Fruit fly (Drosophila melanogaster) whole organism, wandering third instar larva: ENCODE measurements around the gene Invadolysin.

Experiments
- Jra ChIP-seq: sonication (Bioruptor generic); optimal IDR thresholded peaks from 2 replicates; lab custom pipeline; 2016; ENCODE audit warnings: missing biosample characterization, missing genetic modification characterization
- OdsH ChIP-seq: fragments of 200-800 bp; sonication (Bioruptor generic); optimal IDR thresholded peaks from 2 replicates; lab custom pipeline; 2016; ENCODE audit warnings: missing biosample characterization, mild to moderate bottlenecking, missing genetic modification characterization
- dmrt93B ChIP-seq: fragments of 200-800 bp; sonication (Bioruptor generic); optimal IDR thresholded peaks from 2 replicates; lab custom pipeline; 2018; ENCODE audit warnings: missing biosample characterization, mild to moderate bottlenecking, missing genetic modification characterization
- h ChIP-seq: fragments of 200-800 bp; sonication (Bioruptor generic); optimal IDR thresholded peaks from 3 replicates; lab custom pipeline; 2016; ENCODE audit warnings: missing biosample characterization, mild to moderate bottlenecking, missing genetic modification characterization
- rgr ChIP-seq: fragments of 200-800 bp; sonication (Bioruptor generic); optimal IDR thresholded peaks from 3 replicates; lab custom pipeline; 2016; ENCODE audit warnings: missing biosample characterization, mild to moderate bottlenecking, missing genetic modification characterization
- sv ChIP-seq: fragments of 200-800 bp; sonication (Bioruptor generic); optimal IDR thresholded peaks from 3 replicates; lab custom pipeline; 2016; ENCODE audit warnings: missing biosample characterization, missing genetic modification characterization
- usp ChIP-seq: fragments of >200 bp; optimal IDR thresholded peaks from 2 replicates; lab custom pipeline; 2017; ENCODE audit warnings: missing biosample characterization, missing genetic modification characterization

Gene Invadolysin

dm6 chr3R:10206740-10207139 is 62.3 kb downstream of the Invadolysin start:
- TF ChIP-seq usp (no peak), dmrt93B (GFP tag; lab: Kevin White, UChicago) (no peak), h (GFP tag; lab: Kevin White, UChicago) (no peak), sv (GFP tag; lab: Kevin White, UChicago) (no peak), OdsH (no peak), rgr (GFP tag; lab: Kevin White, UChicago) (no peak), Jra (GFP tag; lab: Kevin White, UChicago) (no peak)
